Worm (Caenorhabditis elegans) whole organism, midembryonic: ENCODE measurements around the gene F18G5.6.

Experiments used
- T22C8.4 ChIP-seq: fragments of 200-800 bp; sonication (Bioruptor generic); IDR thresholded peaks from 2 replicates; pipeline ENCODE4 v1.3.6; 2022; ENCODE audit warnings: missing genetic modification characterization, missing compliant biosample characterization
- flt-1 ChIP-seq: fragments of 200-800 bp; sonication (Bioruptor generic); IDR thresholded peaks from 2 replicates; pipeline ENCODE4 v1.3.6; 2022; ENCODE audit warnings: missing genetic modification characterization, missing compliant biosample characterization
- klf-2 ChIP-seq: fragments of 200-800 bp; sonication (Bioruptor generic); conservative IDR thresholded peaks from 2 replicates; pipeline ENCODE4 v1.3.6; 2022; ENCODE audit warnings: missing genetic modification reagents, missing genetic modification characterization, missing compliant biosample characterization
- med-1 ChIP-seq: sonication (generic microtip); optimal IDR thresholded peaks from 2 replicates; lab custom pipeline; 2017; ENCODE audit warnings: missing genetic modification characterization, mild to moderate bottlenecking, missing compliant biosample characterization, antibody characterized with exemption, missing genetic modification reagents; ENCODE audit not compliant: insufficient read depth
- ref-1 ChIP-seq: fragments of 200-800 bp; sonication (Bioruptor generic); conservative IDR thresholded peaks from 2 replicates; pipeline ENCODE4 v1.3.6; 2022; ENCODE audit warnings: missing genetic modification reagents, missing genetic modification characterization, missing compliant biosample characterization
- tab-1 ChIP-seq: fragments of 200-800 bp; sonication (Bioruptor generic); IDR thresholded peaks from 2 replicates; pipeline ENCODE4 v1.3.6; 2022; ENCODE audit warnings: missing genetic modification characterization, missing compliant biosample characterization
- ztf-29 ChIP-seq: fragments of 200-800 bp; sonication (Bioruptor generic); IDR thresholded peaks from 2 replicates; pipeline ENCODE4 v1.3.6; 2022; ENCODE audit warnings: missing genetic modification reagents, missing genetic modification characterization, missing compliant biosample characterization

DNA sequence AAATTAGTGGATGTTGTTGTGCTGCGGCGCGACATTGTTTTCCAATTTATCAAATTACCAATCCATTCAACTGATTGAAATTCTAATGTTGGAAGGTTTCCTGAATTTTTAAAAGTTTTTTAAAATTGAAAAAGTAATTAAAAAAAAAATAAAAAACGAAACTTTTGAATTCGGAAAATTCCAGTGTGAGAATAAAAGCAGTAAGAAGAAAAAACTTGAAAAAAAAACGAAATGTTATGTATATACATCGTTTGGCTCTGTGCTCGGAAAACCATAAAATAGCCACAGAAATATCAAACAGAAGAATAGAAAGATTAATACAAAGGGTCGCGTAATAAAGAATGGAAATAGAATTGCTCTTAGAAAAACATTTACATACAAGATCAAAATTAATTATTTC, 32.1 kb downstream of the F18G5.6 start, which contains the start of gene vav-1:
- TF ChIP-seq T22C8.4 (GFP tag; lab: Robert Waterston, UW) (no peak), ztf-29 (GFP tag; lab: Robert Waterston, UW) (no peak), tab-1 (GFP tag; lab: Robert Waterston, UW) (no peak), flt-1 (GFP tag; lab: Robert Waterston, UW) (no peak), ref-1 (GFP tag; lab: Robert Waterston, UW) (no peak), med-1 (GFP tag; lab: Kevin White, UChicago) (no peak), klf-2 (GFP tag; lab: Robert Waterston, UW) (no peak)
